Worm (Caenorhabditis elegans): ENCODE data around the gene igcm-4.

Gene igcm-4

DNA sequence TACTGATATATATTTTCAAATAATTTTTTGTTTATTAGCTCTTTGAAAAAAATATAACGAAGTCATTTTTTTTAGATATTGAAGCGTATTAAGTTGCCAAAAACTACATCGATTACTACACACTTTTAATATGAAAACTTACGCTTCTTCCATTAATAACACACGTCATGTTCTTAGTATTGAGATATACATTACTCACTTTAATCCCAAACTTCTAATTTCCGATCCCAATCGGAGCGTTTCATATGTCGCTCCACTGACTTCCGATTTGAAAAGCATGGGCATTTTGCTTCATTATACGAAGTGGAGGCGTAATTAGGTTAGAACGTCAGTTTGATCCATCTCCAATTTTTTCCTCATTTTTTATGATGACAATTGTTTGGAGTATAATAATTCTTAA lies 32.7 kb upstream of the igcm-4 start:
- TF ChIP-seq lsy-12 (tag; optimal IDR thresholded peaks at IDR 0.05) (no peak), lin-39 (tag; optimal IDR thresholded peaks at IDR 0.05) (no peak)

DNA sequence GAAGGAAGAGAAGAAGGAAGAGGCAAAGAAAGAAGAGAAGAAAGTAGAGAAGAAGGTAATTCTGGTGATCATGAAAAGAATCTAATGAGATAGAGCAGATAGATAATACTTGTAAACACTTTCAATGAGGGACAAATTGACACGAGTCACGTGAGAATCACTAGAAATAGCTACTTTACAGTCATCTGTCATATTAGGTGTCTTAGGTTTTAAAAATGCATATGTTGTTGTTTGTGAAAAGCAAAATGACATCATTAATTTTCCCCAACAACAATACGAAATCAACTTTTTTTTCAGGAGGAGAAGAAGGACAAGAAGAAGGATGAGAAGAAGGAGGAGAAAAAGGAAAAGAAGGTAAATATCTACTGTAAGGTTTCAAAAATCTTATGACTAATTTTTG lies 29.0 kb upstream of the igcm-4 start:
- peak; percentile 20 for TF ChIP-seq elt-1 (tag; optimal IDR thresholded peaks at IDR 0.05)
- no peak for TF ChIP-seq ceh-16 (tag; optimal IDR thresholded peaks at IDR 0.05)
- TF ChIP-seq fkh-2 (tag; optimal IDR thresholded peaks at IDR 0.05), result no peak

- TF ChIP-seq aly-2 (tag; optimal IDR thresholded peaks at IDR 0.05) (no peak), lin-15B (tag; optimal IDR thresholded peaks at IDR 0.05) (no peak), ztf-11 (tag; optimal IDR thresholded peaks at IDR 0.05) (no peak), nhr-25 (tag; optimal IDR thresholded peaks at IDR 0.05) (peak; percentile 59), fkh-10 (GFP tag; optimal IDR thresholded peaks at IDR 0.05) (no peak), nhr-237 (tag; optimal IDR thresholded peaks at IDR 0.05) (no peak), nhr-76 (tag; optimal IDR thresholded peaks at IDR 0.05) (no peak), nhr-77 (tag; optimal IDR thresholded peaks at IDR 0.05) (no peak), nhr-23 (tag; optimal IDR thresholded peaks at IDR 0.05) (peak; percentile 87), pha-4 (tag; optimal IDR thresholded peaks at IDR 0.05) (no peak), egl-5 (tag; optimal IDR thresholded peaks at IDR 0.05) (peak; percentile 20), pqm-1 (tag; optimal IDR thresholded peaks at IDR 0.05) (no peak), fkh-2 (tag; optimal IDR thresholded peaks at IDR 0.05) (no peak)
Measured at ce11 chrX:2074055-2074454, 27.9 kb upstream of the igcm-4 start, which contains the start of gene txdc-12.2. TSS of gene txdc-12.2 (plus strand) at chrX:2074450.

ce11 chrX:2071392-2072001 lies 25.3 kb upstream of the igcm-4 start:
- TF ChIP-seq jun-1 (tag; optimal IDR thresholded peaks at IDR 0.05), result peak; percentile 39
- TF ChIP-seq ceh-9 (tag; optimal IDR thresholded peaks at IDR 0.05), result no peak
- peak; percentile 88 for TF ChIP-seq nhr-25 (tag; optimal IDR thresholded peaks at IDR 0.05)
- TF ChIP-seq unc-62 (GFP tag; optimal IDR thresholded peaks at IDR 0.05), result no peak
- TF ChIP-seq egl-27 (tag; optimal IDR thresholded peaks at IDR 0.05), result no peak
- no peak for TF ChIP-seq ceh-28 (tag; optimal IDR thresholded peaks at IDR 0.05)
- TF ChIP-seq elt-1 (tag; optimal IDR thresholded peaks at IDR 0.05), result peak; percentile 38
- no peak for TF ChIP-seq fkh-2 (tag; optimal IDR thresholded peaks at IDR 0.05)
- TF ChIP-seq nhr-23 (tag; optimal IDR thresholded peaks at IDR 0.05), result peak; percentile 71
- no peak for TF ChIP-seq aly-2 (tag; optimal IDR thresholded peaks at IDR 0.05)
- TF ChIP-seq daf-12 (tag; optimal IDR thresholded peaks at IDR 0.05), result no peak
- no peak for TF ChIP-seq ZK546.5 (tag; optimal IDR thresholded peaks at IDR 0.05)
- no peak for TF ChIP-seq mml-1 (tag; optimal IDR thresholded peaks at IDR 0.05)
- peak; percentile 81 for TF ChIP-seq hmg-11 (tag; optimal IDR thresholded peaks at IDR 0.05)
- no peak for TF ChIP-seq unc-39 (tag; optimal IDR thresholded peaks at IDR 0.05)
- no peak for TF ChIP-seq eor-1 (tag; optimal IDR thresholded peaks at IDR 0.05)
- TF ChIP-seq nfya-1 (tag; optimal IDR thresholded peaks at IDR 0.05; ENCODE audit: insufficient read depth), result peak; percentile 72
- TF ChIP-seq ama-1 (optimal IDR thresholded peaks at IDR 0.05), result no peak
- peak; percentile 10 for TF ChIP-seq snpc-4 (tag; optimal IDR thresholded peaks at IDR 0.05)
- TF ChIP-seq R02D3.7 (tag; optimal IDR thresholded peaks at IDR 0.05), result no peak
- TF ChIP-seq elt-3 (tag; optimal IDR thresholded peaks at IDR 0.05), result no peak
- peak; percentile 69 for TF ChIP-seq pha-4 (tag; optimal IDR thresholded peaks at IDR 0.05)
- TF ChIP-seq mdl-1 (tag; optimal IDR thresholded peaks at IDR 0.05), result peak; percentile 55
- no peak for TF ChIP-seq fkh-10 (GFP tag; optimal IDR thresholded peaks at IDR 0.05)
- peak; percentile 26 for TF ChIP-seq tbx-2 (tag; optimal IDR thresholded peaks at IDR 0.05)
- no peak for TF ChIP-seq sea-2 (GFP tag; optimal IDR thresholded peaks at IDR 0.05)
- TF ChIP-seq skn-1 (tag; optimal IDR thresholded peaks at IDR 0.05), result peak; percentile 41
- peak; percentile 68 for TF ChIP-seq elt-2 (tag; optimal IDR thresholded peaks at IDR 0.05)
- peak; percentile 77 for TF ChIP-seq lin-39 (tag; optimal IDR thresholded peaks at IDR 0.05)
- no peak for TF ChIP-seq nhr-11 (tag; optimal IDR thresholded peaks at IDR 0.05)
- TF ChIP-seq nhr-76 (tag; optimal IDR thresholded peaks at IDR 0.05), result no peak
- no peak for TF ChIP-seq nhr-77 (tag; optimal IDR thresholded peaks at IDR 0.05)
- TF ChIP-seq ceh-16 (tag; optimal IDR thresholded peaks at IDR 0.05), result no peak
- no peak for TF ChIP-seq nhr-12 (tag; optimal IDR thresholded peaks at IDR 0.05)
- no peak for TF ChIP-seq ztf-4 (tag; optimal IDR thresholded peaks at IDR 0.05)
- TF ChIP-seq pqm-1 (tag; optimal IDR thresholded peaks at IDR 0.05), result peak; percentile 4
- no peak for TF ChIP-seq ceh-82 (tag; optimal IDR thresholded peaks at IDR 0.05)
- TF ChIP-seq ztf-11 (tag; optimal IDR thresholded peaks at IDR 0.05), result no peak
- TF ChIP-seq zag-1 (tag; optimal IDR thresholded peaks at IDR 0.05), result no peak
- no peak for TF ChIP-seq nhr-237 (tag; optimal IDR thresholded peaks at IDR 0.05)
- peak; percentile 26 for TF ChIP-seq lin-15B (tag; optimal IDR thresholded peaks at IDR 0.05)
- no peak for TF ChIP-seq nhr-67 (tag; optimal IDR thresholded peaks at IDR 0.05)
- TF ChIP-seq fos-1 (tag; optimal IDR thresholded peaks at IDR 0.05), result no peak
- no peak for TF ChIP-seq nhr-28 (tag; optimal IDR thresholded peaks at IDR 0.05)
- no peak for TF ChIP-seq egl-5 (tag; optimal IDR thresholded peaks at IDR 0.05)

All from whole organism, L3 larva.